Fruit fly (Drosophila melanogaster) whole organism, embryonic: ENCODE data around the gene CG7264.
A peak's percentile ranks its signal among the peaks of the same experiment; 100 is the strongest.

ENCODE experiments used
- CG10654 ChIP-seq: fragments of 200-800 bp; sonication (Bioruptor generic); optimal IDR thresholded peaks from 2 replicates; lab custom pipeline; 2016; ENCODE audit warnings: missing biosample characterization, missing genetic modification characterization
- CG11695 ChIP-seq: fragments of 200-800 bp; sonication (Bioruptor generic); IDR thresholded peaks from 3 replicates; pipeline ENCODE4 v1.3.6; 2022; ENCODE audit warnings: missing biosample characterization, missing genetic modification characterization
- CG13296 ChIP-seq: fragments of 200-800 bp; sonication (Bioruptor generic); optimal IDR thresholded peaks from 3 replicates; lab custom pipeline; 2018; ENCODE audit warnings: missing biosample characterization, mild to moderate bottlenecking, missing genetic modification characterization
- CG1647 ChIP-seq: fragments of 200-800 bp; sonication (Bioruptor generic); optimal IDR thresholded peaks from 3 replicates; lab custom pipeline; 2016; ENCODE audit warnings: missing biosample characterization, missing genetic modification characterization
- CG17385 ChIP-seq: fragments of 200-800 bp; sonication (Bioruptor generic); optimal IDR thresholded peaks from 3 replicates; lab custom pipeline; 2018; ENCODE audit warnings: missing biosample characterization, mild to moderate bottlenecking, missing genetic modification characterization
- CG17802 ChIP-seq: fragments of 200-800 bp; sonication (Bioruptor generic); optimal IDR thresholded peaks from 2 replicates; lab custom pipeline; 2018; ENCODE audit warnings: missing biosample characterization, mild to moderate bottlenecking, missing genetic modification characterization, moderate library complexity
- CG2202 ChIP-seq: fragments of 200-800 bp; sonication (Bioruptor generic); optimal IDR thresholded peaks from 2 replicates; lab custom pipeline; 2018; ENCODE audit warnings: missing biosample characterization, mild to moderate bottlenecking, missing genetic modification characterization
- CG2678 ChIP-seq: fragments of 200-800 bp; sonication (Bioruptor generic); optimal IDR thresholded peaks from 3 replicates; lab custom pipeline; 2019; ENCODE audit warnings: missing biosample characterization, mild to moderate bottlenecking, missing genetic modification characterization, moderate library complexity
- CG33557 ChIP-seq: fragments of 200-800 bp; sonication (Bioruptor generic); optimal IDR thresholded peaks from 2 replicates; lab custom pipeline; 2019; ENCODE audit warnings: missing biosample characterization, mild to moderate bottlenecking, missing genetic modification characterization, moderate library complexity
- CG3995 ChIP-seq: fragments of 200-800 bp; sonication (Bioruptor generic); optimal IDR thresholded peaks from 3 replicates; lab custom pipeline; 2016; ENCODE audit warnings: missing biosample characterization, missing genetic modification characterization
- CG4617 ChIP-seq: fragments of 200-800 bp; sonication (Bioruptor generic); optimal IDR thresholded peaks from 3 replicates; lab custom pipeline; 2016; ENCODE audit warnings: missing biosample characterization, missing genetic modification characterization, borderline replicate concordance
- CG5245 ChIP-seq: fragments of 200-800 bp; sonication (Bioruptor generic); optimal IDR thresholded peaks from 3 replicates; lab custom pipeline; 2016; ENCODE audit warnings: missing biosample characterization, missing genetic modification characterization
- CG7786 ChIP-seq: fragments of 200-800 bp; sonication (Bioruptor generic); optimal IDR thresholded peaks from 2 replicates; lab custom pipeline; 2016; ENCODE audit warnings: missing biosample characterization, missing genetic modification characterization
- CG7963 ChIP-seq: fragments of 200-800 bp; sonication (Bioruptor generic); IDR thresholded peaks from 3 replicates; pipeline ENCODE4 v1.3.6; 2022; ENCODE audit warnings: missing biosample characterization, missing genetic modification characterization; ENCODE audit not compliant: partially characterized antibody
- CG8281 ChIP-seq: fragments of 200-800 bp; sonication (Bioruptor generic); optimal IDR thresholded peaks from 2 replicates; lab custom pipeline; 2018; ENCODE audit warnings: missing biosample characterization, mild to moderate bottlenecking, missing genetic modification characterization, moderate library complexity
- CkIIα-i1 ChIP-seq: fragments of 200-800 bp; sonication (Bioruptor generic); IDR thresholded peaks from 2 replicates; pipeline ENCODE4 v1.3.6; 2022; ENCODE audit warnings: missing biosample characterization, missing genetic modification characterization
- CoRest ChIP-seq: fragments of 200-800 bp; sonication (Bioruptor generic); optimal IDR thresholded peaks from 3 replicates; lab custom pipeline; 2018; ENCODE audit warnings: missing biosample characterization, mild to moderate bottlenecking, missing genetic modification characterization, moderate library complexity
- Fer1 ChIP-seq: fragments of 200-800 bp; sonication (Bioruptor generic); optimal IDR thresholded peaks from 2 replicates; lab custom pipeline; 2017; ENCODE audit warnings: missing biosample characterization, mild to moderate bottlenecking, missing genetic modification characterization
- Fer3 ChIP-seq: fragments of 200-800 bp; sonication (Bioruptor generic); optimal IDR thresholded peaks from 2 replicates; lab custom pipeline; 2018; ENCODE audit warnings: missing biosample characterization, mild to moderate bottlenecking, missing genetic modification characterization, moderate library complexity
- Gsc ChIP-seq: fragments of 200-800 bp; sonication (Bioruptor generic); IDR thresholded peaks from 2 replicates; pipeline ENCODE4 v1.3.6; 2022; ENCODE audit warnings: missing biosample characterization, missing genetic modification characterization
- HLH54F ChIP-seq: fragments of 200-800 bp; sonication (Bioruptor generic); optimal IDR thresholded peaks from 3 replicates; lab custom pipeline; 2016; ENCODE audit warnings: missing biosample characterization, missing genetic modification characterization
- HmgD ChIP-seq: fragments of 200-800 bp; sonication (Bioruptor generic); optimal IDR thresholded peaks from 3 replicates; lab custom pipeline; 2016; ENCODE audit warnings: missing biosample characterization, missing genetic modification characterization
- Hr3 ChIP-seq: fragments of 200-800 bp; sonication (Bioruptor generic); optimal IDR thresholded peaks from 3 replicates; lab custom pipeline; 2016; ENCODE audit warnings: missing biosample characterization, missing genetic modification characterization
- Mes4 ChIP-seq: fragments of 200-800 bp; sonication (Bioruptor generic); optimal IDR thresholded peaks from 2 replicates; lab custom pipeline; 2016; ENCODE audit warnings: missing biosample characterization, missing genetic modification characterization
- Nf-YB ChIP-seq: fragments of 200-800 bp; sonication (Bioruptor generic); optimal IDR thresholded peaks from 3 replicates; lab custom pipeline; 2019; ENCODE audit warnings: missing biosample characterization, mild to moderate bottlenecking, missing genetic modification characterization, moderate library complexity
- PHDP ChIP-seq: fragments of 200-800 bp; sonication (Bioruptor generic); optimal IDR thresholded peaks from 3 replicates; lab custom pipeline; 2018; ENCODE audit warnings: missing biosample characterization, mild to moderate bottlenecking, missing genetic modification characterization, moderate library complexity
- Sry-δ ChIP-seq: fragments of 200-800 bp; sonication (Bioruptor generic); optimal IDR thresholded peaks from 2 replicates; lab custom pipeline; 2016; ENCODE audit warnings: missing biosample characterization, missing genetic modification characterization
- abd-A ChIP-seq: fragments of 200-800 bp; sonication (Bioruptor generic); optimal IDR thresholded peaks from 3 replicates; lab custom pipeline; 2019; ENCODE audit warnings: missing biosample characterization, mild to moderate bottlenecking, missing genetic modification characterization, moderate library complexity
- ap ChIP-seq: fragments of 200-800 bp; sonication (Bioruptor generic); IDR thresholded peaks from 2 replicates; pipeline ENCODE4 v1.3.6; 2022; ENCODE audit warnings: missing biosample characterization, missing genetic modification characterization
- dan ChIP-seq: fragments of 200-800 bp; sonication (Bioruptor generic); IDR thresholded peaks from 2 replicates; pipeline ENCODE4 v1.3.6; 2022; ENCODE audit warnings: missing biosample characterization, missing genetic modification characterization
- fd64A ChIP-seq: fragments of 200-800 bp; sonication (Bioruptor generic); optimal IDR thresholded peaks from 3 replicates; lab custom pipeline; 2018; ENCODE audit warnings: missing biosample characterization, mild to moderate bottlenecking, missing genetic modification characterization
- fd96Cb ChIP-seq: fragments of 200-800 bp; sonication (Bioruptor generic); optimal IDR thresholded peaks from 2 replicates; lab custom pipeline; 2018; ENCODE audit warnings: missing biosample characterization, mild to moderate bottlenecking, missing genetic modification characterization, moderate library complexity
- gt ChIP-seq: fragments of 200-800 bp; sonication (Bioruptor generic); IDR thresholded peaks from 2 replicates; pipeline ENCODE4 v1.3.6; 2022; ENCODE audit warnings: missing biosample characterization, missing genetic modification characterization
- ham ChIP-seq: fragments of 200-800 bp; sonication (Bioruptor generic); IDR thresholded peaks from 2 replicates; pipeline ENCODE4 v1.3.6; 2022; ENCODE audit warnings: missing biosample characterization, missing genetic modification characterization
- hkb ChIP-seq, 2 experiments: fragments of 200-800 bp in 1 of 2; fragments of >200 bp in 1 of 2; sonication (Bioruptor generic) in 1 of 2; IDR thresholded peaks in 1 of 2; optimal IDR thresholded peaks in 1 of 2; 2 replicates each; pipeline versions ENCODE4 v1.3.6 to Lab custom; 2017 to 2022; ENCODE audit warnings: missing biosample characterization in 1 of 2, missing genetic modification characterization in 1 of 2
- jing ChIP-seq: fragments of 200-800 bp; sonication (Bioruptor generic); optimal IDR thresholded peaks from 2 replicates; lab custom pipeline; 2018; ENCODE audit warnings: missing biosample characterization, mild to moderate bottlenecking, missing genetic modification characterization
- maf-S ChIP-seq: fragments of 200-800 bp; sonication (Bioruptor generic); optimal IDR thresholded peaks from 2 replicates; lab custom pipeline; 2016; ENCODE audit warnings: missing biosample characterization, missing genetic modification characterization
- otp ChIP-seq: fragments of 200-800 bp; sonication (Bioruptor generic); IDR thresholded peaks from 3 replicates; pipeline ENCODE4, ENCODE4 v1.3.6; 2022; ENCODE audit warnings: missing biosample characterization, missing genetic modification characterization
- pho ChIP-seq: fragments of 200-800 bp; sonication (Bioruptor generic); optimal IDR thresholded peaks from 2 replicates; lab custom pipeline; 2016; ENCODE audit warnings: missing biosample characterization, missing genetic modification characterization
- pros ChIP-seq: fragments of 200-800 bp; sonication (Bioruptor generic); optimal IDR thresholded peaks from 3 replicates; lab custom pipeline; 2019; ENCODE audit warnings: missing biosample characterization, mild to moderate bottlenecking, missing genetic modification characterization, moderate library complexity
- pzg ChIP-seq: fragments of 200-800 bp; sonication (Bioruptor generic); optimal IDR thresholded peaks from 3 replicates; lab custom pipeline; 2018; ENCODE audit warnings: missing biosample characterization, mild to moderate bottlenecking, missing genetic modification characterization, moderate library complexity
- schlank ChIP-seq: fragments of 200-800 bp; sonication (Bioruptor generic); optimal IDR thresholded peaks from 2 replicates; lab custom pipeline; 2018; ENCODE audit warnings: missing biosample characterization, mild to moderate bottlenecking, missing genetic modification characterization
- sim ChIP-seq: fragments of 200-800 bp; sonication (Bioruptor generic); IDR thresholded peaks from 2 replicates; pipeline ENCODE4 v1.3.6; 2022; ENCODE audit warnings: missing biosample characterization, missing genetic modification characterization
- ssp ChIP-seq: fragments of 200-800 bp; sonication (Bioruptor generic); IDR thresholded peaks from 2 replicates; pipeline ENCODE4 v1.3.6; 2022; ENCODE audit warnings: missing biosample characterization, missing genetic modification characterization
- stwl ChIP-seq: fragments of 200-800 bp; sonication (Bioruptor generic); optimal IDR thresholded peaks from 3 replicates; lab custom pipeline; 2018; ENCODE audit warnings: missing biosample characterization, mild to moderate bottlenecking, missing genetic modification characterization, moderate library complexity
- tgo ChIP-seq: fragments of 200-800 bp; sonication (Bioruptor generic); IDR thresholded peaks from 3 replicates; pipeline ENCODE4 v1.3.6; 2022; ENCODE audit warnings: missing biosample characterization, missing genetic modification characterization
- tup ChIP-seq: fragments of 200-800 bp; sonication (Bioruptor generic); optimal IDR thresholded peaks from 2 replicates; lab custom pipeline; 2016; ENCODE audit warnings: missing biosample characterization, mild to moderate bottlenecking, missing genetic modification characterization, moderate library complexity
- twi ChIP-seq: fragments of 200-800 bp; optimal IDR thresholded peaks from 2 replicates; lab custom pipeline; 2019; ENCODE audit warnings: missing biosample characterization, mild to moderate bottlenecking, missing genetic modification characterization, moderate library complexity
- vvl ChIP-seq: fragments of 200-800 bp; sonication (Bioruptor generic); IDR thresholded peaks from 2 replicates; pipeline ENCODE4 v1.3.6; 2022; ENCODE audit warnings: missing biosample characterization, missing genetic modification characterization
- yki ChIP-seq: fragments of >200 bp; optimal IDR thresholded peaks from 3 replicates; lab custom pipeline; 2018
- zf30C ChIP-seq: fragments of 200-800 bp; sonication (Bioruptor generic); optimal IDR thresholded peaks from 3 replicates; lab custom pipeline; 2018; ENCODE audit warnings: missing biosample characterization, mild to moderate bottlenecking, missing genetic modification characterization
- zfh1 ChIP-seq: fragments of 200-800 bp; sonication (Bioruptor generic); IDR thresholded peaks from 3 replicates; pipeline ENCODE4 v1.3.6; 2022; ENCODE audit warnings: missing biosample characterization, missing genetic modification characterization

Gene CG7264

dm6 chr3L:11833296-11833717, 4.5 kb downstream of the CG7264 start, which contains the start of gene CycA (continued):
- TF ChIP-seq abd-A (tag; lab: Kevin White, UChicago) (no peak), sim (GFP tag; lab: Robert Waterston, UW) (no peak), CG8281 (no peak), CG3995 (GFP tag; lab: Kevin White, UChicago) (peak; percentile 12), PHDP (tag; lab: Kevin White, UChicago) (peak; percentile 9), CG1647 (no peak), CoRest (tag; lab: Kevin White, UChicago) (peak; percentile 65), Fer1 (GFP tag; lab: Kevin White, UChicago) (peak; percentile 37), hkb (optimal IDR thresholded peaks at IDR 0.05; lab: Kevin White, UChicago) (peak; percentile 12), hkb (GFP tag; IDR thresholded peaks at IDR 0.05; lab: Robert Waterston, UW) (0 out of 2 replicates have a peak, but pooled peaks have one; percentile 13), CG5245 (GFP tag; lab: Kevin White, UChicago) (no peak), zf30C (GFP tag; lab: Kevin White, UChicago) (no peak), fd96Cb (tag; lab: Kevin White, UChicago) (no peak), CG2202 (tag; lab: Kevin White, UChicago) (no peak), Mes4 (GFP tag; lab: Kevin White, UChicago) (no peak), jing (no peak), CG11695 (GFP tag; lab: Robert Waterston, UW) (no peak), CG7963 (GFP tag; lab: Robert Waterston, UW) (peak; percentile 61; the same call in 1 of the 3 replicates), Fer3 (tag; lab: Kevin White, UChicago) (no peak), CG7786 (GFP tag; lab: Kevin White, UChicago) (no peak), CG2678 (tag; lab: Kevin White, UChicago) (no peak), CkIIα-i1 (GFP tag; lab: Robert Waterston, UW) (no peak), CG33557 (no peak), ham (GFP tag; lab: Robert Waterston, UW) (no peak), Hr3 (GFP tag; lab: Kevin White, UChicago) (no peak), CG17385 (no peak), CG17802 (no peak), pros (no peak), vvl (GFP tag; lab: Robert Waterston, UW) (no peak), otp (GFP tag; lab: Robert Waterston, UW) (no peak), CG4617 (GFP tag; lab: Kevin White, UChicago) (peak; percentile 29), stwl (tag; lab: Kevin White, UChicago) (peak; percentile 82), tgo (GFP tag; lab: Robert Waterston, UW) (no peak), ssp (GFP tag; lab: Robert Waterston, UW) (no peak), Sry-δ (peak; percentile 98), Gsc (no peak), gt (no peak), zfh1 (GFP tag; lab: Robert Waterston, UW) (no peak), maf-S (GFP tag; lab: Kevin White, UChicago) (no peak), Nf-YB (GFP tag; lab: Kevin White, UChicago) (no peak), tup (no peak), CG13296 (GFP tag; lab: Kevin White, UChicago) (no peak), yki (lab: Kevin White, UChicago) (no peak), HLH54F (GFP tag; lab: Kevin White, UChicago) (no peak), HmgD (peak; percentile 10), ap (GFP tag; lab: Robert Waterston, UW) (no peak), pzg (GFP tag; lab: Kevin White, UChicago) (peak; percentile 95), pho (GFP tag; lab: Kevin White, UChicago) (no peak), fd64A (no peak), schlank (tag; lab: Kevin White, UChicago) (no peak), twi (tag; lab: Kevin White, UChicago) (peak; percentile 13), CG10654 (no peak), dan (GFP tag; lab: Robert Waterston, UW) (no peak)
